Worm (Caenorhabditis elegans) whole organism, young adult: ENCODE results near the gene K10C2.14.

Experiments used
- B0035.1 ChIP-seq: sonication (generic microtip); optimal IDR thresholded peaks from 2 replicates; lab custom pipeline; 2016; ENCODE audit warnings: missing genetic modification characterization, mild to moderate bottlenecking, missing compliant biosample characterization, missing genotype, missing genetic modification reagents
- B0261.1 ChIP-seq: sonication (generic microtip); optimal IDR thresholded peaks from 2 replicates; lab custom pipeline; 2016; ENCODE audit warnings: mild to moderate bottlenecking, missing genetic modification characterization, moderate library complexity, missing compliant biosample characterization
- D2030.7 ChIP-seq: fragments of 200-800 bp; sonication (Bioruptor generic); IDR thresholded peaks from 2 replicates; pipeline ENCODE4 v1.3.6; 2022; ENCODE audit warnings: missing genetic modification reagents, missing genetic modification characterization, missing compliant biosample characterization
- F33H1.4 ChIP-seq: fragments of 200-800 bp; sonication (Bioruptor generic); IDR thresholded peaks from 2 replicates; pipeline ENCODE4 v1.3.6; 2022; ENCODE audit warnings: missing genetic modification reagents, missing genetic modification characterization, missing compliant biosample characterization
- Y53G8AR.9 ChIP-seq: fragments of 200-800 bp; sonication (Bioruptor generic); conservative IDR thresholded peaks from 2 replicates; pipeline ENCODE4 v1.3.6; 2022; ENCODE audit warnings: missing genetic modification reagents, missing genetic modification characterization, missing compliant biosample characterization
- ZK185.1 ChIP-seq: sonication (generic microtip); optimal IDR thresholded peaks from 2 replicates; lab custom pipeline; 2016; ENCODE audit warnings: mild to moderate bottlenecking, missing genetic modification characterization, missing compliant biosample characterization; ENCODE audit not compliant: poor library complexity, severe bottlenecking
- aptf-2 ChIP-seq: fragments of 200-800 bp; sonication (Bioruptor generic); conservative IDR thresholded peaks from 2 replicates; pipeline ENCODE4 v1.3.6; 2022; ENCODE audit warnings: missing genetic modification reagents, missing genetic modification characterization, missing compliant biosample characterization
- aptf-3 ChIP-seq: fragments of 200-800 bp; sonication (Bioruptor generic); IDR thresholded peaks from 2 replicates; pipeline ENCODE4 v1.3.6; 2022; ENCODE audit warnings: missing genetic modification characterization, missing compliant biosample characterization
- atf-7 ChIP-seq: sonication (generic microtip); optimal IDR thresholded peaks from 2 replicates; lab custom pipeline; 2017; ENCODE audit warnings: mild to moderate bottlenecking, missing genetic modification characterization, missing compliant biosample characterization
- bed-2 ChIP-seq: fragments of 200-800 bp; sonication (Bioruptor generic); IDR thresholded peaks from 2 replicates; pipeline ENCODE4 v1.3.6; 2022; ENCODE audit warnings: missing genetic modification reagents, missing genetic modification characterization, missing compliant biosample characterization
- cebp-2 ChIP-seq: fragments of 200-800 bp; sonication (Bioruptor generic); IDR thresholded peaks from 2 replicates; pipeline ENCODE4 v1.3.6; 2022; ENCODE audit warnings: missing genetic modification characterization, missing compliant biosample characterization
- ceh-27 ChIP-seq: fragments of 200-800 bp; sonication (Bioruptor generic); optimal IDR thresholded peaks from 2 replicates; lab custom pipeline; 2018; ENCODE audit warnings: mild to moderate bottlenecking, missing genetic modification characterization, moderate library complexity, missing compliant biosample characterization
- ceh-91 ChIP-seq: fragments of 200-800 bp; sonication (Bioruptor generic); IDR thresholded peaks from 2 replicates; pipeline ENCODE4 v1.3.6; 2022; ENCODE audit warnings: missing genetic modification reagents, missing genetic modification characterization, missing compliant biosample characterization
- dpl-1 ChIP-seq: fragments of 150-350 bp; optimal IDR thresholded peaks from 2 replicates; lab custom pipeline; 2014; ENCODE audit warnings: missing biosample characterization, missing genetic modification reagents, missing genetic modification characterization
- efl-1 ChIP-seq: fragments of 150-350 bp; optimal IDR thresholded peaks from 2 replicates; lab custom pipeline; 2014; ENCODE audit warnings: missing biosample characterization, missing genetic modification reagents, missing genetic modification characterization
- egl-44 ChIP-seq: fragments of 200-800 bp; sonication (Bioruptor generic); IDR thresholded peaks from 2 replicates; pipeline ENCODE4 v1.3.6; 2022; ENCODE audit warnings: missing genetic modification reagents, missing genetic modification characterization, missing compliant biosample characterization
- ets-4 ChIP-seq: fragments of 200-800 bp; sonication (Bioruptor generic); optimal IDR thresholded peaks from 2 replicates; lab custom pipeline; 2018; ENCODE audit warnings: mild to moderate bottlenecking, missing genetic modification characterization, missing compliant biosample characterization
- fkh-3 ChIP-seq: sonication (generic microtip); optimal IDR thresholded peaks from 2 replicates; lab custom pipeline; 2016; ENCODE audit warnings: mild to moderate bottlenecking, missing genetic modification characterization, missing compliant biosample characterization
- hlh-12 ChIP-seq: sonication (generic microtip); optimal IDR thresholded peaks from 2 replicates; lab custom pipeline; 2016; ENCODE audit warnings: missing genetic modification characterization, missing compliant biosample characterization
- lag-1 ChIP-seq: fragments of 200-800 bp; sonication (Bioruptor generic); IDR thresholded peaks from 2 replicates; pipeline ENCODE4 v1.3.6; 2022; ENCODE audit warnings: missing genetic modification reagents, missing genetic modification characterization, missing compliant biosample characterization
- madf-10 ChIP-seq: sonication (generic microtip); optimal IDR thresholded peaks from 2 replicates; lab custom pipeline; 2016; ENCODE audit warnings: mild to moderate bottlenecking, missing genetic modification characterization, missing compliant biosample characterization
- madf-6 ChIP-seq: fragments of 200-800 bp; sonication (Bioruptor generic); IDR thresholded peaks from 2 replicates; pipeline ENCODE4 v1.3.6; 2022; ENCODE audit warnings: missing genetic modification reagents, missing genetic modification characterization, missing compliant biosample characterization
- madf-8 ChIP-seq: fragments of 200-800 bp; sonication (Bioruptor generic); conservative IDR thresholded peaks from 2 replicates; pipeline ENCODE4 v1.3.6; 2022; ENCODE audit warnings: missing genetic modification reagents, missing genetic modification characterization, missing compliant biosample characterization
- mel-28 ChIP-seq: sonication (generic microtip); optimal IDR thresholded peaks from 2 replicates; lab custom pipeline; 2016; ENCODE audit warnings: borderline replicate concordance, mild to moderate bottlenecking, missing genetic modification characterization, missing compliant biosample characterization
- nhr-179 ChIP-seq: sonication (generic microtip); optimal IDR thresholded peaks from 2 replicates; lab custom pipeline; 2016; ENCODE audit warnings: mild to moderate bottlenecking, missing genetic modification characterization, missing compliant biosample characterization
- nhr-80 ChIP-seq: sonication (generic microtip); optimal IDR thresholded peaks from 2 replicates; lab custom pipeline; 2016; ENCODE audit warnings: missing genetic modification characterization, missing compliant biosample characterization
- rpc-1 ChIP-seq, 2 experiments: fragments of 150-350 bp in 1 of 2; sonication (generic microtip) in 1 of 2; optimal IDR thresholded peaks; 2 replicates each; lab custom pipeline; 2014 to 2018; ENCODE audit warnings: missing biosample characterization in 1 of 2, missing genetic modification characterization in 1 of 2, missing genetic modification reagents in 1 of 2, missing genotype in 1 of 2
- sdz-38 ChIP-seq: sonication (generic microtip); optimal IDR thresholded peaks from 2 replicates; lab custom pipeline; 2016; ENCODE audit warnings: missing genotype, missing genetic modification characterization, missing compliant biosample characterization
- snpc-1.3 ChIP-seq: sonication (generic microtip); optimal IDR thresholded peaks from 2 replicates; lab custom pipeline; 2017; ENCODE audit warnings: missing genetic modification characterization, mild to moderate bottlenecking, missing compliant biosample characterization, antibody characterized with exemption, moderate library complexity, missing genotype, missing genetic modification reagents; ENCODE audit not compliant: insufficient read depth
- sptf-2 ChIP-seq: fragments of 200-800 bp; sonication (Bioruptor generic); optimal IDR thresholded peaks from 2 replicates; lab custom pipeline; 2018; ENCODE audit warnings: mild to moderate bottlenecking, missing genetic modification characterization, missing compliant biosample characterization
- tbp1 ChIP-seq: fragments of 200-800 bp; sonication (Bioruptor generic); optimal IDR thresholded peaks from 2 replicates; lab custom pipeline; 2018; ENCODE audit warnings: mild to moderate bottlenecking, missing genetic modification characterization, missing compliant biosample characterization
- ztf-22 ChIP-seq: fragments of 200-800 bp; sonication (Bioruptor generic); optimal IDR thresholded peaks from 2 replicates; lab custom pipeline; 2018; ENCODE audit warnings: mild to moderate bottlenecking, missing genetic modification characterization, moderate library complexity, missing compliant biosample characterization
- ztf-25 ChIP-seq: fragments of 200-800 bp; sonication (Bioruptor generic); IDR thresholded peaks from 2 replicates; pipeline ENCODE4 v1.3.6; 2022; ENCODE audit warnings: missing genetic modification reagents, missing genetic modification characterization, missing compliant biosample characterization
- ztf-28 ChIP-seq: fragments of 200-800 bp; sonication (Bioruptor generic); IDR thresholded peaks from 2 replicates; pipeline ENCODE4 v1.3.6; 2022; ENCODE audit warnings: missing genetic modification reagents, missing genetic modification characterization, missing compliant biosample characterization
- ztf-6 ChIP-seq: fragments of 200-800 bp; sonication (Bioruptor generic); IDR thresholded peaks from 2 replicates; pipeline ENCODE4 v1.3.6; 2022; ENCODE audit warnings: missing genetic modification reagents, missing genetic modification characterization, missing compliant biosample characterization

The K10C2.14 gene

ce11 chrX:6468499-6468898, 28.1 kb upstream of the K10C2.14 start, which contains the start of gene C15B12.9:
C15B12.9 (plus strand) TSS chrX:6468799.
- TF ChIP-seq F33H1.4 (GFP tag; lab: Robert Waterston, UW): no peak
- TF ChIP-seq, all 124 proteins: peak for 0

- TF ChIP-seq ZK185.1 (tag; lab: Kevin White, UChicago) (no peak), tbp1 (GFP tag; lab: Kevin White, UChicago) (peak; percentile 38), B0261.1 (peak; percentile 6), D2030.7 (GFP tag; lab: Robert Waterston, UW) (no peak), rpc-1 (optimal IDR thresholded peaks at IDR 0.05; lab: Kevin White, UChicago) (no peak), rpc-1 (tag; optimal IDR thresholded peaks at IDR 0.05; lab: Kevin White, UChicago) (peak; percentile 57)
Observed at ce11 chrX:6467462-6467861, 27.1 kb upstream of the K10C2.14 start, which contains the start of gene C15B12.3. C15B12.3 (minus strand) TSS chrX:6467562.

ce11 chrX:6462995-6463462, 22.7 kb upstream of the K10C2.14 start, which contains the start of gene C15B12.2:
C15B12.2 (plus strand) TSS chrX:6463412.
- TF ChIP-seq nhr-80 (peak; percentile 78), dpl-1 (GFP tag; lab: Kevin White, UChicago) (no peak)

- no peak for TF ChIP-seq aptf-3 (GFP tag; lab: Robert Waterston, UW)
- TF ChIP-seq efl-1 (GFP tag; lab: Kevin White, UChicago): no peak
- TF ChIP-seq tbp1 (GFP tag; lab: Kevin White, UChicago): no peak
- TF ChIP-seq lag-1 (GFP tag; lab: Robert Waterston, UW): no peak
- TF ChIP-seq ztf-25 (GFP tag; lab: Robert Waterston, UW): no peak
- TF ChIP-seq fkh-3 (tag; lab: Kevin White, UChicago): no peak
- TF ChIP-seq hlh-12 (tag; lab: Kevin White, UChicago): no peak
- no peak for TF ChIP-seq B0035.1 (tag; lab: Kevin White, UChicago)
- TF ChIP-seq atf-7 (tag; lab: Kevin White, UChicago): no peak
- TF ChIP-seq sptf-2 (GFP tag; lab: Kevin White, UChicago): no peak
- TF ChIP-seq bed-2 (GFP tag; lab: Robert Waterston, UW): no peak
- TF ChIP-seq ceh-91 (GFP tag; lab: Robert Waterston, UW): no peak
- no peak for TF ChIP-seq ztf-6 (GFP tag; lab: Robert Waterston, UW)
- TF ChIP-seq madf-8 (GFP tag; lab: Robert Waterston, UW): no peak
- TF ChIP-seq madf-6 (GFP tag; lab: Robert Waterston, UW): no peak
- TF ChIP-seq aptf-2 (GFP tag; lab: Robert Waterston, UW): no peak
- no peak for TF ChIP-seq madf-10
- no peak for TF ChIP-seq egl-44 (GFP tag; lab: Robert Waterston, UW)
- no peak for TF ChIP-seq cebp-2 (GFP tag; lab: Robert Waterston, UW)
Observed at ce11 chrX:6462479-6462878, 22.1 kb upstream of the K10C2.14 start.

ce11 chrX:6461729-6462128, 21.4 kb upstream of the K10C2.14 start, which contains the start of gene K04E7.1:
K04E7.1 (plus strand) TSS chrX:6462029.
- TF ChIP-seq ets-4 (GFP tag; lab: Kevin White, UChicago): no peak
- no peak for TF ChIP-seq ZK185.1 (tag; lab: Kevin White, UChicago)
- no peak for TF ChIP-seq ztf-28 (GFP tag; lab: Robert Waterston, UW)
- TF ChIP-seq sdz-38: no peak
- no peak for TF ChIP-seq ceh-27 (GFP tag; lab: Kevin White, UChicago)
- TF ChIP-seq bed-2 (GFP tag; lab: Robert Waterston, UW): no peak
- no peak for TF ChIP-seq mel-28 (tag; lab: Kevin White, UChicago)
- no peak for TF ChIP-seq ztf-22 (GFP tag; lab: Kevin White, UChicago)
- no peak for TF ChIP-seq ztf-25 (GFP tag; lab: Robert Waterston, UW)
- TF ChIP-seq snpc-1.3: no peak
- no peak for TF ChIP-seq nhr-179
- no peak for TF ChIP-seq Y53G8AR.9
